Worm (Caenorhabditis elegans) whole organism, young adult: ENCODE data around the gene uaf-1.

Source experiments
- D2030.7 ChIP-seq: fragments of 200-800 bp; sonication (Bioruptor generic); IDR thresholded peaks from 2 replicates; pipeline ENCODE4 v1.3.6; 2022; ENCODE audit warnings: missing genetic modification reagents, missing genetic modification characterization, missing compliant biosample characterization
- F23B12.7 ChIP-seq: sonication (generic microtip); optimal IDR thresholded peaks from 2 replicates; lab custom pipeline; 2017; ENCODE audit warnings: missing genetic modification characterization, mild to moderate bottlenecking, missing compliant biosample characterization, antibody characterized with exemption, moderate library complexity; ENCODE audit not compliant: insufficient read depth
- F33H1.4 ChIP-seq: fragments of 200-800 bp; sonication (Bioruptor generic); IDR thresholded peaks from 2 replicates; pipeline ENCODE4 v1.3.6; 2022; ENCODE audit warnings: missing genetic modification reagents, missing genetic modification characterization, missing compliant biosample characterization
- F49E8.2 ChIP-seq: sonication (generic microtip); optimal IDR thresholded peaks from 3 replicates; lab custom pipeline; 2017; ENCODE audit warnings: missing genetic modification characterization, mild to moderate bottlenecking, missing compliant biosample characterization, antibody characterized with exemption, moderate library complexity; ENCODE audit not compliant: insufficient read depth
- F52B5.7 ChIP-seq: sonication (generic microtip); optimal IDR thresholded peaks from 2 replicates; lab custom pipeline; 2016; ENCODE audit warnings: mild to moderate bottlenecking, missing genetic modification characterization, missing compliant biosample characterization
- F57C9.4 ChIP-seq: sonication (generic microtip); optimal IDR thresholded peaks from 2 replicates; lab custom pipeline; 2017; ENCODE audit warnings: mild to moderate bottlenecking, missing genetic modification characterization, missing compliant biosample characterization
- K12H6.12 ChIP-seq: fragments of 200-800 bp; sonication (Bioruptor generic); optimal IDR thresholded peaks from 2 replicates; lab custom pipeline; 2018; ENCODE audit warnings: mild to moderate bottlenecking, missing genetic modification characterization, missing compliant biosample characterization
- Y53F4B.3 ChIP-seq: fragments of 200-800 bp; sonication (Bioruptor generic); IDR thresholded peaks from 2 replicates; pipeline ENCODE4 v1.3.6; 2022; ENCODE audit warnings: missing genetic modification reagents, missing genetic modification characterization, missing compliant biosample characterization
- Y56A3A.18 ChIP-seq: fragments of 200-800 bp; sonication (Bioruptor generic); IDR thresholded peaks from 2 replicates; pipeline ENCODE4 v1.3.6; 2022; ENCODE audit warnings: missing genetic modification reagents, missing genetic modification characterization, missing compliant biosample characterization
- Y67H2A.10 ChIP-seq: fragments of 200-800 bp; sonication (Bioruptor generic); conservative IDR thresholded peaks from 2 replicates; pipeline ENCODE4 v1.3.6; 2022; ENCODE audit warnings: missing genetic modification reagents, missing genetic modification characterization, missing compliant biosample characterization
- Y95B8A.8 ChIP-seq: fragments of 200-800 bp; sonication (Bioruptor generic); IDR thresholded peaks from 2 replicates; pipeline ENCODE4 v1.3.6; 2022; ENCODE audit warnings: missing genetic modification reagents, missing genetic modification characterization, missing compliant biosample characterization
- aptf-2 ChIP-seq: fragments of 200-800 bp; sonication (Bioruptor generic); conservative IDR thresholded peaks from 2 replicates; pipeline ENCODE4 v1.3.6; 2022; ENCODE audit warnings: missing genetic modification reagents, missing genetic modification characterization, missing compliant biosample characterization
- atf-7 ChIP-seq: sonication (generic microtip); optimal IDR thresholded peaks from 2 replicates; lab custom pipeline; 2017; ENCODE audit warnings: mild to moderate bottlenecking, missing genetic modification characterization, missing compliant biosample characterization
- attf-5 ChIP-seq: fragments of 200-800 bp; sonication (Bioruptor generic); optimal IDR thresholded peaks from 2 replicates; lab custom pipeline; 2018; ENCODE audit warnings: mild to moderate bottlenecking, missing genetic modification characterization, missing compliant biosample characterization
- attf-6 ChIP-seq: fragments of 200-800 bp; sonication (Bioruptor generic); IDR thresholded peaks from 2 replicates; pipeline ENCODE4 v1.3.6; 2022; ENCODE audit warnings: missing genetic modification reagents, missing genetic modification characterization, missing compliant biosample characterization
- bed-1 ChIP-seq: fragments of 200-800 bp; sonication (Bioruptor generic); IDR thresholded peaks from 2 replicates; pipeline ENCODE4 v1.3.6; 2022; ENCODE audit warnings: missing genetic modification reagents, missing genetic modification characterization, missing compliant biosample characterization
- cebp-1 ChIP-seq, 2 experiments: fragments of 200-800 bp in 1 of 2; sonication (Bioruptor generic) in 1 of 2; sonication (generic microtip) in 1 of 2; IDR thresholded peaks in 1 of 2; optimal IDR thresholded peaks in 1 of 2; 2 replicates each; pipeline versions ENCODE4 v1.3.6 to Lab custom; 2017 to 2022; ENCODE audit warnings: missing compliant biosample characterization in 2 of 2, missing genetic modification characterization in 2 of 2, mild to moderate bottlenecking in 1 of 2, missing genetic modification reagents in 1 of 2, moderate library complexity in 1 of 2
- cebp-2 ChIP-seq: fragments of 200-800 bp; sonication (Bioruptor generic); IDR thresholded peaks from 2 replicates; pipeline ENCODE4 v1.3.6; 2022; ENCODE audit warnings: missing genetic modification characterization, missing compliant biosample characterization
- ceh-100 ChIP-seq: fragments of 200-800 bp; sonication (Bioruptor generic); IDR thresholded peaks from 2 replicates; pipeline ENCODE4 v1.3.6; 2022; ENCODE audit warnings: missing genetic modification reagents, missing genetic modification characterization, missing compliant biosample characterization
- ceh-27 ChIP-seq: fragments of 200-800 bp; sonication (Bioruptor generic); optimal IDR thresholded peaks from 2 replicates; lab custom pipeline; 2018; ENCODE audit warnings: mild to moderate bottlenecking, missing genetic modification characterization, moderate library complexity, missing compliant biosample characterization
- ceh-79 ChIP-seq: sonication (generic microtip); optimal IDR thresholded peaks from 2 replicates; lab custom pipeline; 2017; ENCODE audit warnings: mild to moderate bottlenecking, missing genetic modification characterization, missing compliant biosample characterization
- ceh-91 ChIP-seq: fragments of 200-800 bp; sonication (Bioruptor generic); IDR thresholded peaks from 2 replicates; pipeline ENCODE4 v1.3.6; 2022; ENCODE audit warnings: missing genetic modification reagents, missing genetic modification characterization, missing compliant biosample characterization
- chd-7 ChIP-seq: sonication (generic microtip); optimal IDR thresholded peaks from 2 replicates; lab custom pipeline; 2016; ENCODE audit warnings: mild to moderate bottlenecking, missing genetic modification characterization, moderate library complexity, missing compliant biosample characterization
- die-1 ChIP-seq: sonication (generic microtip); optimal IDR thresholded peaks from 2 replicates; lab custom pipeline; 2016; ENCODE audit warnings: missing genotype, mild to moderate bottlenecking, missing genetic modification characterization, missing compliant biosample characterization
- dpl-1 ChIP-seq: fragments of 150-350 bp; optimal IDR thresholded peaks from 2 replicates; lab custom pipeline; 2014; ENCODE audit warnings: missing biosample characterization, missing genetic modification reagents, missing genetic modification characterization
- egl-18 ChIP-seq: fragments of 200-800 bp; sonication (Bioruptor generic); IDR thresholded peaks from 2 replicates; pipeline ENCODE4 v1.3.6; 2022; ENCODE audit warnings: missing genetic modification reagents, missing genetic modification characterization, missing compliant biosample characterization
- ets-4 ChIP-seq: fragments of 200-800 bp; sonication (Bioruptor generic); optimal IDR thresholded peaks from 2 replicates; lab custom pipeline; 2018; ENCODE audit warnings: mild to moderate bottlenecking, missing genetic modification characterization, missing compliant biosample characterization
- hlh-26 ChIP-seq: fragments of 200-800 bp; sonication (Bioruptor generic); conservative IDR thresholded peaks from 2 replicates; pipeline ENCODE4 v1.3.6; 2022; ENCODE audit warnings: missing genetic modification reagents, missing genetic modification characterization, missing compliant biosample characterization
- hmg-1.2 ChIP-seq: fragments of 200-800 bp; sonication (Bioruptor generic); IDR thresholded peaks from 2 replicates; pipeline ENCODE4 v1.3.6; 2022; ENCODE audit warnings: missing genetic modification reagents, missing genetic modification characterization, missing compliant biosample characterization
- hmg-20 ChIP-seq: fragments of 200-800 bp; sonication (Bioruptor generic); IDR thresholded peaks from 2 replicates; pipeline ENCODE4 v1.3.6; 2022; ENCODE audit warnings: missing genetic modification reagents, missing genetic modification characterization, missing compliant biosample characterization
- hsf-1 ChIP-seq: fragments of 200-800 bp; sonication (Bioruptor generic); IDR thresholded peaks from 2 replicates; pipeline ENCODE4 v1.3.6; 2022; ENCODE audit warnings: missing genetic modification reagents, missing genetic modification characterization, missing compliant biosample characterization
- lag-1 ChIP-seq: fragments of 200-800 bp; sonication (Bioruptor generic); IDR thresholded peaks from 2 replicates; pipeline ENCODE4 v1.3.6; 2022; ENCODE audit warnings: missing genetic modification reagents, missing genetic modification characterization, missing compliant biosample characterization
- lin-35 ChIP-seq, 3 experiments: fragments of 150-350 bp in 2 of 3; sonication (generic microtip) in 1 of 3; optimal IDR thresholded peaks; 2 replicates each; lab custom pipeline; 2014 to 2018; ENCODE audit warnings: missing biosample characterization in 3 of 3, missing genetic modification characterization in 3 of 3, missing genetic modification reagents in 3 of 3
- lin-54 ChIP-seq: fragments of 200-800 bp; sonication (Bioruptor generic); optimal IDR thresholded peaks from 2 replicates; lab custom pipeline; 2018; ENCODE audit warnings: mild to moderate bottlenecking, missing genetic modification characterization, missing compliant biosample characterization
- lir-1 ChIP-seq: fragments of 200-800 bp; sonication (Bioruptor generic); conservative IDR thresholded peaks from 2 replicates; pipeline ENCODE4 v1.3.6; 2022; ENCODE audit warnings: missing genetic modification reagents, missing genetic modification characterization, missing compliant biosample characterization
- lsl-1 ChIP-seq: fragments of 200-800 bp; sonication (Bioruptor generic); optimal IDR thresholded peaks from 2 replicates; lab custom pipeline; 2018; ENCODE audit warnings: mild to moderate bottlenecking, missing genetic modification characterization, moderate library complexity, missing compliant biosample characterization
- nfya-1 ChIP-seq: sonication (generic microtip); optimal IDR thresholded peaks from 2 replicates; lab custom pipeline; 2017; ENCODE audit warnings: antibody characterized with exemption, missing compliant biosample characterization, missing genetic modification characterization, borderline replicate concordance; ENCODE audit not compliant: insufficient read depth
- nhr-80 ChIP-seq: sonication (generic microtip); optimal IDR thresholded peaks from 2 replicates; lab custom pipeline; 2016; ENCODE audit warnings: missing genetic modification characterization, missing compliant biosample characterization
- nhr-90 ChIP-seq: sonication (generic microtip); optimal IDR thresholded peaks from 2 replicates; lab custom pipeline; 2016; ENCODE audit warnings: missing genotype, mild to moderate bottlenecking, missing genetic modification characterization, missing compliant biosample characterization
- rec-8 ChIP-seq, 2 experiments: sonication (generic microtip); optimal IDR thresholded peaks; 2 replicates each; lab custom pipeline; 2016; ENCODE audit warnings: mild to moderate bottlenecking in 2 of 2, missing genetic modification characterization in 2 of 2, missing genetic modification reagents in 2 of 2, missing genotype in 2 of 2, missing biosample characterization in 1 of 2, missing compliant biosample characterization in 1 of 2, moderate library complexity in 1 of 2
- sea-2 ChIP-seq: fragments of 200-800 bp; sonication (Bioruptor generic); IDR thresholded peaks from 2 replicates; pipeline ENCODE4 v1.3.6; 2022; ENCODE audit warnings: missing genetic modification characterization, missing compliant biosample characterization
- snpc-1.1 ChIP-seq: sonication (generic microtip); optimal IDR thresholded peaks from 2 replicates; lab custom pipeline; 2017; ENCODE audit warnings: missing genetic modification characterization, mild to moderate bottlenecking, missing compliant biosample characterization, antibody characterized with exemption, moderate library complexity, missing genotype, missing genetic modification reagents; ENCODE audit not compliant: insufficient read depth
- sptf-2 ChIP-seq: fragments of 200-800 bp; sonication (Bioruptor generic); optimal IDR thresholded peaks from 2 replicates; lab custom pipeline; 2018; ENCODE audit warnings: mild to moderate bottlenecking, missing genetic modification characterization, missing compliant biosample characterization
- tbp1 ChIP-seq: fragments of 200-800 bp; sonication (Bioruptor generic); optimal IDR thresholded peaks from 2 replicates; lab custom pipeline; 2018; ENCODE audit warnings: mild to moderate bottlenecking, missing genetic modification characterization, missing compliant biosample characterization
- tlf-1 ChIP-seq: fragments of 200-800 bp; sonication (Bioruptor generic); optimal IDR thresholded peaks from 2 replicates; lab custom pipeline; 2018; ENCODE audit warnings: mild to moderate bottlenecking, missing genetic modification characterization, missing compliant biosample characterization
- unc-130 ChIP-seq: sonication (generic microtip); optimal IDR thresholded peaks from 2 replicates; lab custom pipeline; 2016; ENCODE audit warnings: missing genetic modification reagents, missing genetic modification characterization, missing compliant biosample characterization
- unc-62 ChIP-seq: fragments of 150-350 bp; optimal IDR thresholded peaks from 2 replicates; lab custom pipeline; 2014; ENCODE audit warnings: missing biosample characterization, missing genetic modification reagents, missing genetic modification characterization

uaf-1 gene

ce11 chrIII:1080536-1080935, 4.2 kb upstream of the uaf-1 start, which contains the start of the genes rab-18 and kbp-4:
Gene rab-18 (minus strand): TSS chrIII:1080775.
Gene kbp-4 (plus strand): TSS chrIII:1080901.
- TF ChIP-seq tbp1 = peak; percentile 74
- TF ChIP-seq attf-5 (GFP tag; lab: Kevin White, UChicago) = peak; percentile 97
- peak; percentile 87 for TF ChIP-seq lir-1 (GFP tag; lab: Robert Waterston, UW)
- peak; percentile 51 for TF ChIP-seq K12H6.12 (tag; lab: Kevin White, UChicago)
- TF ChIP-seq hlh-26 (GFP tag; lab: Robert Waterston, UW) = no peak
- TF ChIP-seq F23B12.7 (tag; lab: Kevin White, UChicago) = peak; percentile 97
- no peak for TF ChIP-seq bed-1 (GFP tag; lab: Robert Waterston, UW)
- TF ChIP-seq ceh-79 = no peak
- TF ChIP-seq D2030.7 (GFP tag; lab: Robert Waterston, UW) = peak; percentile 93
- no peak for TF ChIP-seq sea-2 (GFP tag; lab: Robert Waterston, UW)
- TF ChIP-seq nhr-90 = peak; percentile 13
- TF ChIP-seq Y53F4B.3 (GFP tag; lab: Robert Waterston, UW) = 0 out of 2 replicates have a peak, but pooled peaks have one; percentile 38
- peak; percentile 71 for TF ChIP-seq hmg-1.2
- TF ChIP-seq hsf-1 (GFP tag; lab: Robert Waterston, UW) = peak; percentile 74
- no peak for TF ChIP-seq aptf-2 (GFP tag; lab: Robert Waterston, UW)
- TF ChIP-seq F52B5.7 (tag; lab: Kevin White, UChicago) = no peak
- TF ChIP-seq F49E8.2 (tag; lab: Kevin White, UChicago) = peak; percentile 85
- TF ChIP-seq cebp-1 (GFP tag; IDR thresholded peaks at IDR 0.05; lab: Robert Waterston, UW) = 0 out of 2 replicates have a peak, but pooled peaks have one; percentile 33
- peak; percentile 87 for TF ChIP-seq cebp-1 (tag; optimal IDR thresholded peaks at IDR 0.05; lab: Kevin White, UChicago)
- peak; percentile 93 for TF ChIP-seq Y67H2A.10 (GFP tag; lab: Robert Waterston, UW)
- no peak for TF ChIP-seq die-1 (tag; lab: Kevin White, UChicago)
- no peak for TF ChIP-seq rec-8 (tag; optimal IDR thresholded peaks at IDR 0.05; lab: Kevin White, UChicago)
- TF ChIP-seq unc-130 (GFP tag; lab: Kevin White, UChicago) = peak; percentile 60
- TF ChIP-seq ets-4 = no peak
- TF ChIP-seq egl-18 (GFP tag; lab: Robert Waterston, UW) = no peak
- TF ChIP-seq ceh-100 (GFP tag; lab: Robert Waterston, UW) = peak; percentile 65
- peak; percentile 97 for TF ChIP-seq Y95B8A.8
- TF ChIP-seq unc-62 (GFP tag; lab: Kevin White, UChicago) = no peak
- peak; percentile 99 for TF ChIP-seq F33H1.4
- peak; percentile 85 for TF ChIP-seq ceh-27 (GFP tag; lab: Kevin White, UChicago)
- peak; percentile 67 for TF ChIP-seq snpc-1.1 (tag; lab: Kevin White, UChicago)
- TF ChIP-seq nfya-1 = no peak
- no peak for TF ChIP-seq attf-6 (GFP tag; lab: Robert Waterston, UW)
- peak; percentile 98 for TF ChIP-seq lin-54 (GFP tag; lab: Kevin White, UChicago)
- no peak for TF ChIP-seq cebp-2 (GFP tag; lab: Robert Waterston, UW)
- no peak for TF ChIP-seq lag-1 (GFP tag; lab: Robert Waterston, UW)
- no peak for TF ChIP-seq sptf-2 (GFP tag; lab: Kevin White, UChicago)
- peak; percentile 78 for TF ChIP-seq lsl-1 (GFP tag; lab: Kevin White, UChicago)
- TF ChIP-seq chd-7 (tag; lab: Kevin White, UChicago) = no peak
- TF ChIP-seq atf-7 (tag; lab: Kevin White, UChicago) = peak; percentile 63
- TF ChIP-seq tlf-1 (GFP tag; lab: Kevin White, UChicago) = peak; percentile 93
- TF ChIP-seq F57C9.4 (tag; lab: Kevin White, UChicago) = no peak
- peak; percentile 43 to 98 (median 70) for TF ChIP-seq lin-35 (GFP tag; optimal IDR thresholded peaks at IDR 0.05; lab: Kevin White, UChicago)
- TF ChIP-seq Y56A3A.18 (GFP tag; lab: Robert Waterston, UW) = no peak
- peak; percentile 58 for TF ChIP-seq nhr-80 (tag; lab: Kevin White, UChicago)
- TF ChIP-seq hmg-20 (GFP tag; lab: Robert Waterston, UW) = no peak
- TF ChIP-seq dpl-1 (GFP tag; lab: Kevin White, UChicago) = peak; percentile 94
- peak; percentile 91 for TF ChIP-seq ceh-91 (GFP tag; lab: Robert Waterston, UW)
